Worm (Caenorhabditis elegans): ENCODE data around the gene F10G2.4.
"Not testable (repeated sequence)": the region's sequence is repeated elsewhere in the genome, so short reads cannot be mapped to it uniquely, and the experiment has no call there.

The F10G2.4 gene

ce11 chrV:7297263-7297662 lies 29.8 kb upstream of the F10G2.4 start, which contains the start of gene srj-32:
TSS of gene srj-32 (minus strand) at chrV:7297363.
- TF ChIP-seq ztf-11 (tag; optimal IDR thresholded peaks at IDR 0.05) (no peak), mep-1 (tag; optimal IDR thresholded peaks at IDR 0.05) (no peak)

ce11 chrV:7298463-7298862 lies 28.6 kb upstream of the F10G2.4 start, which contains the start of gene F07G11.3:
TSS of gene F07G11.3 (plus strand) at chrV:7298763.
- TF ChIP-seq lin-32 (GFP tag; optimal IDR thresholded peaks at IDR 0.05) = no peak
- TF ChIP-seq blmp-1 (tag; optimal IDR thresholded peaks at IDR 0.05) = no peak
- TF ChIP-seq nhr-28 (tag; optimal IDR thresholded peaks at IDR 0.05) = no peak
- TF ChIP-seq zip-8 (tag; optimal IDR thresholded peaks at IDR 0.05) = no peak
- TF ChIP-seq ham-2 (GFP tag; optimal IDR thresholded peaks at IDR 0.05) = no peak
- no peak for TF ChIP-seq ces-1 (GFP tag; optimal IDR thresholded peaks at IDR 0.05)
- TF ChIP-seq nhr-76 (tag; optimal IDR thresholded peaks at IDR 0.05) = no peak
- no peak for TF ChIP-seq elt-3 (tag; optimal IDR thresholded peaks at IDR 0.05)
- no peak for TF ChIP-seq snpc-4 (tag; optimal IDR thresholded peaks at IDR 0.05)
- no peak for TF ChIP-seq ceh-83 (GFP tag; optimal IDR thresholded peaks at IDR 0.05)
- no peak for TF ChIP-seq mls-2 (tag; optimal IDR thresholded peaks at IDR 0.05)
- no peak for TF ChIP-seq cnd-1 (tag; optimal IDR thresholded peaks at IDR 0.05)
- TF ChIP-seq M03D4.4 (tag; optimal IDR thresholded peaks at IDR 0.05) = no peak
- no peak for TF ChIP-seq sem-2 (GFP tag; optimal IDR thresholded peaks at IDR 0.05)
- no peak for TF ChIP-seq nhr-12 (tag; optimal IDR thresholded peaks at IDR 0.05)
- TF ChIP-seq lin-13 (tag; optimal IDR thresholded peaks at IDR 0.05) = no peak
- TF ChIP-seq ceh-39 (tag; optimal IDR thresholded peaks at IDR 0.05) = no peak
- TF ChIP-seq ztf-11 (tag; optimal IDR thresholded peaks at IDR 0.05) = no peak
- no peak for TF ChIP-seq unc-62 (GFP tag; optimal IDR thresholded peaks at IDR 0.05)

- not testable (repeated sequence) for TF ChIP-seq flh-1 (GFP tag; optimal IDR thresholded peaks at IDR 0.05); ceh-83 (GFP tag; optimal IDR thresholded peaks at IDR 0.05); unc-120 (tag; optimal IDR thresholded peaks at IDR 0.05; ENCODE audit: poor library complexity, severe bottlenecking)
These were observed 22.5 kb upstream of the F10G2.4 start, which contains the start of gene F07G11.2 for ce11 chrV:7304506-7304905. TSS of gene F07G11.2 (plus strand) at chrV:7304806.

ce11 chrV:7307089-7307488 lies 19.9 kb upstream of the F10G2.4 start, which contains the start of gene F07G11.1:
TSS of gene F07G11.1 (plus strand) at chrV:7307389.
- no peak for TF ChIP-seq mls-2 (tag; optimal IDR thresholded peaks at IDR 0.05)
- no peak for TF ChIP-seq ceh-83 (GFP tag; optimal IDR thresholded peaks at IDR 0.05)
- TF ChIP-seq lin-13 (tag; optimal IDR thresholded peaks at IDR 0.05) = no peak
- TF ChIP-seq nhr-76 (tag; optimal IDR thresholded peaks at IDR 0.05) = no peak
- TF ChIP-seq elt-1 (tag; optimal IDR thresholded peaks at IDR 0.05; ENCODE audit: borderline replicate concordance, insufficient read depth) = no peak
- no peak for TF ChIP-seq M03D4.4 (tag; optimal IDR thresholded peaks at IDR 0.05)
- TF ChIP-seq tbx-8 (GFP tag; optimal IDR thresholded peaks at IDR 0.05) = no peak
- no peak for TF ChIP-seq nhr-237 (tag; optimal IDR thresholded peaks at IDR 0.05)
- no peak for TF ChIP-seq ceh-39 (tag; optimal IDR thresholded peaks at IDR 0.05)
- TF ChIP-seq unc-39 (tag; optimal IDR thresholded peaks at IDR 0.05) = no peak
- no peak for TF ChIP-seq flh-1 (GFP tag; optimal IDR thresholded peaks at IDR 0.05)
- TF ChIP-seq cnd-1 (tag; optimal IDR thresholded peaks at IDR 0.05) = no peak
- TF ChIP-seq hlh-1 (tag; optimal IDR thresholded peaks at IDR 0.05) = no peak
- TF ChIP-seq lin-32 (GFP tag; optimal IDR thresholded peaks at IDR 0.05) = no peak
- no peak for TF ChIP-seq unc-62 (GFP tag; optimal IDR thresholded peaks at IDR 0.05)
- TF ChIP-seq zip-8 (tag; optimal IDR thresholded peaks at IDR 0.05) = no peak
- no peak for TF ChIP-seq nhr-28 (tag; optimal IDR thresholded peaks at IDR 0.05)

- no peak for TF ChIP-seq nhr-28 (tag; optimal IDR thresholded peaks at IDR 0.05)
- TF ChIP-seq M03D4.4 (tag; optimal IDR thresholded peaks at IDR 0.05) = no peak
- TF ChIP-seq zip-8 (tag; optimal IDR thresholded peaks at IDR 0.05) = no peak
- TF ChIP-seq hlh-1 (tag; optimal IDR thresholded peaks at IDR 0.05) = no peak
These were observed 13.8 kb upstream of the F10G2.4 start, which contains the start of gene srx-6 for ce11 chrV:7313233-7313632. TSS of gene srx-6 (minus strand) at chrV:7313333.

- TF ChIP-seq ces-1 (GFP tag; optimal IDR thresholded peaks at IDR 0.05) (no peak), ham-2 (GFP tag; optimal IDR thresholded peaks at IDR 0.05) (no peak), elt-3 (tag; optimal IDR thresholded peaks at IDR 0.05) (no peak), lin-32 (GFP tag; optimal IDR thresholded peaks at IDR 0.05) (no peak), M03D4.4 (tag; optimal IDR thresholded peaks at IDR 0.05) (no peak), zip-8 (tag; optimal IDR thresholded peaks at IDR 0.05) (no peak), lin-13 (tag; optimal IDR thresholded peaks at IDR 0.05) (no peak), unc-39 (tag; optimal IDR thresholded peaks at IDR 0.05) (no peak), mep-1 (tag; optimal IDR thresholded peaks at IDR 0.05) (no peak), unc-62 (GFP tag; optimal IDR thresholded peaks at IDR 0.05) (no peak), blmp-1 (tag; optimal IDR thresholded peaks at IDR 0.05) (no peak), unc-120 (tag; optimal IDR thresholded peaks at IDR 0.05; ENCODE audit: poor library complexity, severe bottlenecking) (no peak), ceh-39 (tag; optimal IDR thresholded peaks at IDR 0.05) (no peak), nhr-28 (tag; optimal IDR thresholded peaks at IDR 0.05) (no peak), ceh-83 (GFP tag; optimal IDR thresholded peaks at IDR 0.05) (no peak), nhr-2 (tag; optimal IDR thresholded peaks at IDR 0.05) (no peak)
These were observed 6.1 kb upstream of the F10G2.4 start, which contains the start of gene lmd-4 for ce11 chrV:7320909-7321308. TSS of gene lmd-4 (minus strand) at chrV:7321009.

Measured in whole organism, mixed stage, embryonic.